Fruit fly (Drosophila melanogaster) whole organism, larva: ENCODE results near the gene DNaseII.

Experiments used
- noc ChIP-seq: fragments of 200-800 bp; sonication (Bioruptor generic); optimal IDR thresholded peaks from 3 replicates; lab custom pipeline; 2019; ENCODE audit warnings: missing biosample characterization, mild to moderate bottlenecking, missing genetic modification characterization, moderate library complexity

Gene DNaseII

dm6 chr3R:18018828-18019461, at the start of gene DNaseII:
TSS of gene DNaseII (plus strand) at chr3R:18019375.
- peak; percentile 80 for TF ChIP-seq noc (tag; lab: Kevin White, UChicago)

dm6 chr3R:17970842-17971241, 48.3 kb upstream of the DNaseII start:
- no peak for TF ChIP-seq noc (tag; lab: Kevin White, UChicago)

dm6 chr3R:18004698-18005097, 14.5 kb upstream of the DNaseII start:
- no peak for TF ChIP-seq noc (tag; lab: Kevin White, UChicago)

- TF ChIP-seq noc (tag; lab: Kevin White, UChicago): no peak
Observed at dm6 chr3R:18006483-18006882, 12.7 kb upstream of the DNaseII start.

dm6 chr3R:18013149-18013548, 6.0 kb upstream of the DNaseII start:
- TF ChIP-seq noc (tag; lab: Kevin White, UChicago): no peak

DNA sequence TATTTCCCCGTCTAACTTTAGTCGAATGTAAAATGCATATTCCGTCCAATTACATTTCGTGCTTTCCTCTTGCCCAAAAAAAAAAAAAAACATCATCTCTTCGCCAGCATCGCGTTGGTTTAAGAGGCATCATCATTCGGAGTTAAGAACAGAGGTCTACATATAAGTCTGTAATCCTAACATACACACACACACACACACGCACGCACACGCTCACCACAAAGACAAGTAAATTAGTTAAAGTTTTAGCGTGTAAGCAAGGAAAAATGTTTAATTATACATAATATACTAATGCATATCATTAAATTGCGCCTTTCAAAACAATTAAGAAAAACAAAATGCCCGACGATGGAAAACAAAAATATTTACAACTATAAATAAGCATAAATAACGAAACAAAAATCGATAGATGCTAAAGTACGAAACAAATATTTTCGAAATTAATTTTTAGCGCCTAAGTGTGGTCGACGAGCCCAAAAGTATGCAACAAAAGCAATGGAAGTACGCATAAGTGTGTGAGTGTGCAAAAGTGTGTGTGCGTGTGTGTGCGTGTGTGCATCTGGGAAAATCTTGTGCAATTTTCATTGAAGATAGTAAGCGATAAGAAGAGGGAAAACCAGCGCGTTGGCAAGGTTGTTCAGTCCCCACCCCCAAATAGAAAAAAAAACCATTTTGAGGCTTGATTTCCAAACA, 3.3 kb upstream of the DNaseII start:
- no peak for TF ChIP-seq noc (tag; lab: Kevin White, UChicago)

dm6 chr3R:18021261-18021679, 2.1 kb downstream of the DNaseII start, which contains the start of gene CG7785:
TSS of gene CG7785 (plus strand) at chr3R:18021600.
- TF ChIP-seq noc (tag; lab: Kevin White, UChicago): no peak

dm6 chr3R:18023407-18023806, 4.2 kb downstream of the DNaseII start, which contains the start of gene CG7794:
TSS of gene CG7794 (plus strand) at chr3R:18023707.
- TF ChIP-seq noc (tag; lab: Kevin White, UChicago): no peak

dm6 chr3R:18026536-18026935, 7.4 kb downstream of the DNaseII start:
- no peak for TF ChIP-seq noc (tag; lab: Kevin White, UChicago)

DNA sequence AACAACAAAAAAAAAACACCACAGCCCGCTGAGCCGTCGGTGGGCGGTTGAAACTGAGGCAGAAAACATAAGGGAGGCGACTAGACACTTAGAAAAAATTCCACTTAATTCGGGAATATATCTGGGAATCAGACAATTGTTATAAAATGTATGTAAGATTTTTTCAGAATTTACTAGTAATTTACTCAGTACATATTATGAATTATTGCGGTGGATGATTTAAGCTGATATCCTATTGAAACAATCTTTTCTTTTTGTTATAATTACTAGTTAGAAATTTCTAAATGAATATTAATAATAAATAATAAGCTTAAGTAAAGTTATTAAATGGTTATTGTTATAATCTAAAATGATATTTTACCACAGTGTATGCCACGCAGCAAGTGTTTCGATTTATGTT, 8.1 kb downstream of the DNaseII start:
- no peak for TF ChIP-seq noc (tag; lab: Kevin White, UChicago)

- no peak for TF ChIP-seq noc (tag; lab: Kevin White, UChicago)
Observed at dm6 chr3R:18027789-18028188, 8.6 kb downstream of the DNaseII start.

- no peak for TF ChIP-seq noc (tag; lab: Kevin White, UChicago)
Observed at dm6 chr3R:18029105-18029504, 9.9 kb downstream of the DNaseII start.

- TF ChIP-seq noc (tag; lab: Kevin White, UChicago): no peak
Observed at dm6 chr3R:18043579-18043978, 24.4 kb downstream of the DNaseII start.

dm6 chr3R:18049272-18050015, 30.3 kb downstream of the DNaseII start:
- peak; percentile 10 for TF ChIP-seq noc (tag; lab: Kevin White, UChicago)

- no peak for TF ChIP-seq noc (tag; lab: Kevin White, UChicago)
Observed at dm6 chr3R:18050016-18050556, 30.9 kb downstream of the DNaseII start.

DNA sequence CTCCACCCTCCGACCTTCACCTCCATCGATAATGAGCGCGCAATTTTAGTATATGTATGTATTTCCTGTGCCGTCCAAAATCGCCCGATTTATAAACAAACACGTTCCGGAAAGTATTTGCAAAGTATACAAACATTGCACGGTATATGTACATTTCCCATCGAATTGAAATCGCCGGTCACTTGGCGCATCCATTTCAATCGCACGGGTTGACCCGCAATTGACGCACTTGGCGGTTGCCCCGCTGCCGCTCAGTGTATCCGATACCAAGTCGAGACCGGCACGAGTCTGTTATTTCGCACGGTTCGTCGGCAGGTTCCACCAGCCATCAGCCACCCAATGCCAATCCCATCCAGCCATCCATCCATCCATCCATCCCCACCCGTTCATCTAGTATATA, 31.4 kb downstream of the DNaseII start:
- no peak for TF ChIP-seq noc (tag; lab: Kevin White, UChicago)
